Fruit fly (Drosophila melanogaster) S2 (cell line): ENCODE measurements around the gene CG32642.
A peak's percentile ranks its signal among the peaks of the same experiment; 100 is the strongest.

Experiments
- CG8478 ChIP-seq: fragments of >200 bp; optimal IDR thresholded peaks from 2 replicates; lab custom pipeline; 2018
- CTCF ChIP-seq, 2 experiments: fragments of >200 bp; optimal IDR thresholded peaks; 2 replicates each; lab custom pipeline; 2018

CG32642 gene

dm6 chrX:12958920-12959319, at the start of gene CG32642:
Gene CG32642 (plus strand): TSS chrX:12959220.
- TF ChIP-seq CG8478 (lab: Kevin White, UChicago), result no peak
- TF ChIP-seq CTCF (optimal IDR thresholded peaks at IDR 0.05; lab: Kevin White, UChicago), result no peak

dm6 chrX:12909577-12910426, 49.2 kb upstream of the CG32642 start, which contains the start of the genes Brms1 and CG4645:
Gene Brms1 (minus strand): TSS chrX:12909622.
Gene CG4645 (plus strand): TSS chrX:12909953.
- TF ChIP-seq CG8478 (lab: Kevin White, UChicago), result no peak
- no peak for TF ChIP-seq CTCF (optimal IDR thresholded peaks at IDR 0.05; lab: Kevin White, UChicago)

DNA sequence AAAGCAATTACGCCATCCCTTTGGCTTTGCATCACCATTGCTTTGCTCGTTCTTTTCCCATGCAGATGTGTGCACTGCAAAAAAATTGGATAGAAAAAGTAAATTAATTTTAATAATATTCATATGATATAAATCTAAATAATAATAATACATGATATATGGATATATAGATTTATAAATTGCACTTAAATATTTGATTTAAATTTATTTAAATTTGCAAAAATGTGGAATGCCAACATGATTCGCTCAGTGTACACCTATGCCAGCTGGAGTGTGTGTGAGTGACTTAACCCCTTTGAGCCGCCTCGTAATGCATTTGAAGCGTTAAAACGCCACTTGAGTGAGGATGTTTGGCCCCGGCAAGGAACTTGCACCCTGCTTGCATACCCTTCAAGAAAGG, 45.3 kb upstream of the CG32642 start:
- TF ChIP-seq CTCF (optimal IDR thresholded peaks at IDR 0.05; lab: Kevin White, UChicago) (no peak), CG8478 (lab: Kevin White, UChicago) (no peak)

- TF ChIP-seq CG8478 (lab: Kevin White, UChicago) (no peak), CTCF (optimal IDR thresholded peaks at IDR 0.05; lab: Kevin White, UChicago) (no peak)
These were observed 41.8 kb upstream of the CG32642 start, which contains the start of gene fne for dm6 chrX:12917177-12917576. Gene fne (plus strand): TSS chrX:12917477.

- TF ChIP-seq CG8478 (lab: Kevin White, UChicago) (no peak), CTCF (optimal IDR thresholded peaks at IDR 0.05; lab: Kevin White, UChicago) (no peak)
These were observed 39.4 kb upstream of the CG32642 start for dm6 chrX:12919594-12919993.

DNA sequence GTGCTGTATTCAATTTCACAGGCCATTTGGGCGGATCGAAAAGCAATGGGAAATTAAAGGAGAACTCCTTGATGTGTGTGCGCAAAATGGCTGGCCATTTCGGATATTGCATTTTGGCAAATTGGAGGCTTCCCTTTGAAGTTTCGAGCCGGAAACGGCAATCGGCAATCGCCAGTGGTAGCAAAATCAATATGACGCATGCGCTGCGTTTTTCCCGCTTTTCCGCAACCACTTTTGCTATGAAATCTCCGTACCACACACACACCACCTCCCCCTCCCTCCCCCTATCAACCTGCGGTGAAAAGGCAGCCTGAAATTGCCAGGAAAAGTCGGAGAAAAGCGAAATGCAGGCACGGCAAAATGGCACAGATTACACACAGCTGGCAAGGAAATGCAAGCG, 36.7 kb upstream of the CG32642 start:
- no peak for TF ChIP-seq CG8478 (lab: Kevin White, UChicago)
- no peak for TF ChIP-seq CTCF (optimal IDR thresholded peaks at IDR 0.05; lab: Kevin White, UChicago)

dm6 chrX:12923258-12923901, 35.6 kb upstream of the CG32642 start:
- no peak for TF ChIP-seq CTCF (optimal IDR thresholded peaks at IDR 0.05; lab: Kevin White, UChicago)
- TF ChIP-seq CG8478 (lab: Kevin White, UChicago), result no peak

DNA sequence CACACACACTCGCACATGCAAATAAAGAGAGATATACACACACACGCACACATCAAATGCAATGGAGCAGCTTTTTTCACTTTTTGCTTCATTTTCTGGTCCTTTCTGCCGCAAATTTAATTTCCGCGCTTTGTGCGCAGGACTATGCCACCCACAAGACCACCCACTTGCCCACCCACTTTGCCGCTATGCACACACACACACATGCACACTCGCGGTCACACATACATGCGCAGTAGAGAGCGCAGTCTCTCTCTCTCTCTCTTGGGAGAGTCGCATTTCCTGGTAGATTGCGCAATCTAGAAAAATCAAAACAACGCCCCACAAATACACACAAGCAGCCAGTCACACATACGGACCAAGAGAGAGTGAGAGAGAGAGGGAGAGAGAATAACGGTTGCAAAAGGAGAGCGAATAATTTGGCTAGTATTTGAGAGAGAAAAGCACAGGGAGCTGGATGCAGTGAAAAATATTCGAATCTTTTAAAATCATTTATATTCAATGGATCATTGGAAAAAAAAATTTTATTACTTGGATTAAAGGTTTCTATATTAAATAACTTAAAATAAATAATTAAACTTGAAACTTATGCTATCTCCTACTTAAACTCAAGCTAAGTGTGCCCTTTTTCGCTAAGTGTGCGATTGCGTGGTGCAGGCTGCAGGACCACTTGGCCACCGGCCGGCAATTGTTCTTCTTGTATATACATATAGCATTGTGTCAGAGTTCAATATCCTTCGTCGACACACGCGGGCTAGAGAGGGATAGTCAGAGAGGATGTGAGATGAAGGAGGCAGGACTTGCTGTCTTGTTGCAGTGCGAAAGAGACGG, 33.4 kb upstream of the CG32642 start:
- no peak for TF ChIP-seq CTCF (optimal IDR thresholded peaks at IDR 0.05; lab: Kevin White, UChicago)
- TF ChIP-seq CG8478 (lab: Kevin White, UChicago), result no peak

DNA sequence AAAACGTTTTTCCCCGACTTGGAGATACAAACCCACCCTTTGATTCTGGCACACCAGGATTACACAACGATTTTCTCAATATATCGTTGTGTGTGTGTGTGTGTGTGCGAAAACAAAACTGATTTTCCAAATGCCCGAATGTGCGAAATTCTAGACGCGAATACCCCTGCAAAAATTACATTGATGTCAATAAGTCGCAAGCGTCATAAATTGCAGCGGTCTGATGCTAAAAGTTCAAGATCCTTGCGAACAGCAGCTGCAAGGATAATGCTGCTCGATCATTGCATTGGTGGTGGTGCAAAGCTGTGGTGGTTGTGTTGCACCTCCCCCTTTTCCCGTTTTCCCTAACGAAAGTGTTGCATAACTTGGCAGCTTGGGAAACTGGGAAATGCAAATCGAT, 31.4 kb upstream of the CG32642 start:
- TF ChIP-seq CG8478 (lab: Kevin White, UChicago) (no peak), CTCF (optimal IDR thresholded peaks at IDR 0.05; lab: Kevin White, UChicago) (no peak)

dm6 chrX:12929817-12930216, 29.2 kb upstream of the CG32642 start:
- TF ChIP-seq CTCF (optimal IDR thresholded peaks at IDR 0.05; lab: Kevin White, UChicago), result no peak
- TF ChIP-seq CG8478 (lab: Kevin White, UChicago), result no peak

- TF ChIP-seq CTCF (optimal IDR thresholded peaks at IDR 0.05; lab: Kevin White, UChicago) (peak; percentile 31 to 59), CG8478 (lab: Kevin White, UChicago) (no peak)
These were observed 21.0 kb upstream of the CG32642 start for dm6 chrX:12937825-12938520.

DNA sequence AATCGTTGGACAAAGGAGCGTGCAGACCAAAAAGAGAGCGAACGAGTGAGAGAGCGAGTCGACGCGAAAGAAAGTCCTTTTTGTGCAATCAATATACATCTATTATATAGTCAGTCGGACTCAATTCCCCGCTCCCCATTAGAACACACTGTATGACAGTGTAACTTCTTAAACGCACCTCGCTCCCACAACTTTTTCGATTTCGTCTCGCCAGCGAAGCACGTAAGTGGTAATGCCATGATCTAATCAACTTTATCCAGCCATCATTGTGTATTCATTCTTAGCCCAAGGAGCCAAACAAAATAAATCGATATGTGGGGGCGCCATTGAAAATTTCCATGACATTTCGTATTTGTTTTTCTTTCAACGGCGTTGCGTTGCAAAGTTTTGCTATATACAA, 20.0 kb upstream of the CG32642 start:
- TF ChIP-seq CTCF (optimal IDR thresholded peaks at IDR 0.05; lab: Kevin White, UChicago), result no peak
- TF ChIP-seq CG8478 (lab: Kevin White, UChicago), result no peak

dm6 chrX:12939951-12940350, 19.1 kb upstream of the CG32642 start:
- TF ChIP-seq CTCF (optimal IDR thresholded peaks at IDR 0.05; lab: Kevin White, UChicago), result no peak
- TF ChIP-seq CG8478 (lab: Kevin White, UChicago), result no peak

dm6 chrX:12940396-12940795, 18.6 kb upstream of the CG32642 start:
- TF ChIP-seq CTCF (optimal IDR thresholded peaks at IDR 0.05; lab: Kevin White, UChicago) (no peak), CG8478 (lab: Kevin White, UChicago) (no peak)
